Fruit fly (Drosophila melanogaster) Kc167 (cell line): ENCODE measurements around the gene CG31122.
A peak's percentile ranks its signal among the peaks of the same experiment; 100 is the strongest.

ENCODE experiments used
- Myc ChIP-seq: fragments of >200 bp; optimal IDR thresholded peaks from 2 replicates; lab custom pipeline; 2017; ENCODE audit warnings: missing external identifiers
- Sin3A ChIP-seq: fragments of >200 bp; optimal IDR thresholded peaks from 2 replicates; lab custom pipeline; 2018; ENCODE audit warnings: missing external identifiers
- h ChIP-seq: fragments of >200 bp; optimal IDR thresholded peaks from 3 replicates; lab custom pipeline; 2018; ENCODE audit warnings: missing external identifiers
- insv ChIP-seq: fragments of >200 bp; optimal IDR thresholded peaks from 3 replicates; lab custom pipeline; 2018; ENCODE audit warnings: missing external identifiers
- psq ChIP-seq: fragments of >200 bp; optimal IDR thresholded peaks from 2 replicates; lab custom pipeline; 2017; ENCODE audit warnings: missing external identifiers
- ttk ChIP-seq: sonication (Bioruptor generic); optimal IDR thresholded peaks from 2 replicates; lab custom pipeline; 2017; ENCODE audit warnings: missing external identifiers

The CG31122 gene

DNA sequence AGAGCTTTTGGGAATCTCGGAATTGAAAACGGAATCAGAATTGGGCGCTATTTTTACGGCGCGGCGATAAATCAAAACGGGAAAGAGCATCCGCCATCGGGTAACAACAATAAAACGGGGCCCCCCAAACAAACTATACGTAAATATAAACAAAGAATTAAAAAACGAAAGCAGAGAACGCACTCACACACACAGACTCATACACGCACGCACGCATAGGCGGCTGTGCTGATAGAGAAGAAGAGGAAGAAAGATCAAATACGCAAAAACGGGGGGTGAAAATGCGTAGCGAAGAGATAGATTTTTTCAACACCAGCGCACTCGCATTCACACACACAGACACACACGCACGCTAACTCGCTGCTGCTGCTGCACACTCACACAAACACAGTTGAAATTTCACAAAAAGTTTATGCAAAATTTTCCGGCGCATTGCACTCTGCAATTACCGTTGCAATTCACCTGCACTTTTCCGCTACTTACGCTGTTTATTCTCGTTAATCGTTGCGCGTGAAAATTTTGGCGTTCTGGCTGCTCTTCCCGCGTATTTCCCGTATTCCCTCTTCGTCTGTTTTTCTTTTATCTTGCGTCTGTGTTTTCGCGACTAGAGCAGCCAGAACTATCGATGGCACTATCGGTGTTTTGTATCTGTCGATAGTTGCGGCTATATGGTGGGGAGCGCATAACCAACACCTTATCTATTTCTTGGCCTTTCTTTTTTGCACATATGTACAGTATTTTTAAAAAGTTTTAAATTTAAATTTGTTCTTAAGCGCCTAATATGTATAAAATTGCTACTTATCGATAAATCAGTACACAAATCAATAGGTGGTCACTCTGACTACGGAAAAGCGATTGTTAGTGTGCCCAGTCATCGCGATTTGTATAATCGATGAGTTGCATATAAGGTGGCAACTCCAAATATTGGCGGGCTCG is at the start of gene CG31122:
Gene CG31122 (minus strand): TSS at position 596 of the 936 bp plus-strand sequence.
- TF ChIP-seq insv (lab: Kevin White, UChicago) (no peak), psq (lab: Kevin White, UChicago) (peak; percentile 64)

DNA sequence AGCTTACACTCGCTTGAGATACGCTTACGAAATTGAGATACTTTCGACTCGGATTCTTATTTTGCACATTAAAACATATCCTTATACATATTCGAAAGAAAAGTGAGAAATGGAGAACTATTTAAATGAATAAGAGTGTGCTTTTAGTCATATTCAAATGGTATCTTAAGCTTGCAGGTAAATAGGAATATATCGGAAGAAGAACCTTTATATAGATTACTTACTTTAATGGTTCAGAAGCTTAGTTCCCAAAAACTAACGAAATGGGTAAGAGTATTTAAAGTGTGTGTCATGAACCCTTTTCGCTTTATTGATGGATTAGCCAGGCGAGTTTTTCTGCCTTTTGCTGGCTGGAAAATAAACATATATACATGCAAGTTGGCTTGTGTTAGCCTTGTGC is 46.2 kb upstream of the CG31122 start:
- TF ChIP-seq insv (lab: Kevin White, UChicago) (no peak), ttk (no peak), Sin3A (lab: Kevin White, UChicago) (no peak), Myc (lab: Kevin White, UChicago) (no peak), h (lab: Kevin White, UChicago) (no peak), psq (lab: Kevin White, UChicago) (no peak)

DNA sequence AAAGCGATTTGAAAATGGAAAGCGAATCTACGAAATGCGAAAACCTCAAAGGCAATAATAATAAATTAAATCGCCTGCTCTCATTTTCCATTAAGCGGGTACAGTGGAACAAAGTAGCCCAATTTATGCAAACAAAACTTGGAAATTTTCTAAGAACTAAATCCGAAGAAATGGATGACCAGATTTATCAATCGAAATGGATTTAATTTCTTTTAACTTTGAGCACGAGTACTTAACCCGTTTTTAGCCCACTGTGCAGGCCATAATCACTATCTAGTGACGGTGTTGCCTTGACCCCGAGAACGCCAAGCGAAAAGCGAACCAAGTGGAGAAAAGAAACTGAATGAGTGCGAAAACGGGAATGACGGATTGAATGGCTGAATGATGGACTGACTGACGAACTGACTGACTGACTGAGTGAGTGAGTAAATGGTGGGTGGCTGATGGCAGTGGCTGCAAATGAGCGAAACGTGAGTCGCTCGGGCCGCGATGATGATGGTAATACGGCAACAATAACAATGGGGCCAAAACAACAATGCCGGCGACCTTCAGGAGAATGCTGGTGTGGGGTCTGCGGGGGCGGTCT is 43.6 kb upstream of the CG31122 start:
- TF ChIP-seq insv (lab: Kevin White, UChicago): no peak
- no peak for TF ChIP-seq ttk
- TF ChIP-seq psq (lab: Kevin White, UChicago): no peak

DNA sequence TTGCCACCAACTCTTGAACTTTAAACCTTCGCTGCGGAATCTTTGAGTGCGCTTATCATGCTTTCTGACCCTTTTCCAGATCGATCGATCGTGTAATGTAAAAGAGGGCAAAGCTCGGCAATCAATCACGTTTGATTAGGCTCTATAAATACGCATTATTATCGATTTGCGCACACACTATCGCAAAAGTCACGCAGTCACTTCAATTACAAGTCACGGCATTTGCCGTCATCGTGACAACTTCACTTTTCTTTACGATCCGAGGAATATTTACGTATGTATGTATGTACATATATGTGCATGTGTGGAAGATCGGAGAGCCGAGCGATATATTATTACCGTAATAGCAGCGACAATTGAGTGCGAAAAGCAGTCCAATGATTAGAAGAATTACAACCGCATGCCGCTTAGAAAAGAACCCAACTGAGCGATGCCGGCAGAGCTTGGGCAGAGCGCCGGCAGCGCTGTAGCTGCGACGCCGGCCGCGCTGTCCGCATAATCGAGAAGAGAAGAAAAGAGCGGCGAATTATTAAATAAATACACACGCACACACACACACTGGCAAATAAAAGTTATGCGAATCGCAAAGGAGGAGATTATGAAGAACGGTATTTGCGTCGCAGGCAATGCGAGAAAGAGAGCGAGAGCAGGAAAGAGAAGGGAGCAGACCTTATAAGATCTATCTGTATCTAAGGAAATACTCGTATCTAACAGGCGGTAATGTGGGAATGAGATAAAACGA is 37.4 kb upstream of the CG31122 start:
- no peak for TF ChIP-seq Myc (lab: Kevin White, UChicago)
- no peak for TF ChIP-seq insv (lab: Kevin White, UChicago)
- TF ChIP-seq Sin3A (lab: Kevin White, UChicago): no peak
- TF ChIP-seq h (lab: Kevin White, UChicago): no peak
- TF ChIP-seq ttk: no peak
- TF ChIP-seq psq (lab: Kevin White, UChicago): no peak

DNA sequence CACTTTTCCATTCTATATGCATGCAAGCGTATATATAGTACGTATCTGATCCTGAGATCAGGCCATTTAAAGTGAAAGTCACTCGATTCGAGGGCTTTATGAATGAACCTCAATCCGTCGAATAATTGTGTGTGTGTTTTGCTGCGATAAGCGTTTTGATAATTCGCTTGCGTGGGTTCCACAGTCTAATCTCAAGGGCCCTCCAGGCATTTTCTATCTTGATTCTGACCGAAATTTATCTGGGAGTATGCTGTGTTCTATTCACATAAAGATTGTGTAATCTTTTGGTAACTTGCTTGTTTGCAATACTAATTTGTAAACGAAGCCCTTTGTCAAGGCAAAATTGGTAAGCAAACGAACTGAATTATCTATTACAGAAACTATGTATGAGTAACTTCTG is 36.5 kb upstream of the CG31122 start:
- no peak for TF ChIP-seq Sin3A (lab: Kevin White, UChicago)
- TF ChIP-seq Myc (lab: Kevin White, UChicago): no peak
- TF ChIP-seq h (lab: Kevin White, UChicago): no peak
- TF ChIP-seq psq (lab: Kevin White, UChicago): no peak
- no peak for TF ChIP-seq ttk
- no peak for TF ChIP-seq insv (lab: Kevin White, UChicago)

dm6 chr3R:18448059-18448979 is 35.6 kb upstream of the CG31122 start:
- TF ChIP-seq Sin3A (lab: Kevin White, UChicago): no peak
- TF ChIP-seq psq (lab: Kevin White, UChicago): no peak
- TF ChIP-seq ttk: no peak
- TF ChIP-seq h (lab: Kevin White, UChicago): no peak
- TF ChIP-seq Myc (lab: Kevin White, UChicago): no peak
- TF ChIP-seq insv (lab: Kevin White, UChicago): no peak

- TF ChIP-seq Sin3A (lab: Kevin White, UChicago) (no peak), insv (lab: Kevin White, UChicago) (peak; percentile 71)
Observed at dm6 chr3R:18447146-18447773, 34.6 kb upstream of the CG31122 start.

- TF ChIP-seq h (lab: Kevin White, UChicago) (no peak), ttk (no peak), Sin3A (lab: Kevin White, UChicago) (no peak), psq (lab: Kevin White, UChicago) (no peak), Myc (lab: Kevin White, UChicago) (no peak), insv (lab: Kevin White, UChicago) (no peak)
Observed at dm6 chr3R:18445148-18445843, 32.6 kb upstream of the CG31122 start.

DNA sequence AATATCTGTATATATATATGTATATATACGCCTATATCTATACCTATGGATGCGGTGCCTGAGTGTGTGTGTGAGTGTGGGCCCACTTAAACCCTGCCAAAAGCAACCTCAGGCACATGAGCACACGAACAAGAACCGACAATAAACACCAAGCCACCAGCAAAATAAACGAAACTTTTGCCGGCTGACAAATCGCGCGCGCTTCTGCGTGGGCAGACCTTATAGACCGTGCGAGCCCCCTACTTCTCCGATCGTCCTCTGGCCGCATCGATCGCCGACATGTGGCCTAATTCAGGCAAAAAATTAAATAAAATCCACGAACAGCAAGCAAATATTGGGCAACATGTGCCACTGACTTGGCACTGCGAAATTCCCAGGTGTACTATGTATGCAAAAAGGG is 30.6 kb upstream of the CG31122 start:
- TF ChIP-seq Myc (lab: Kevin White, UChicago): no peak
- no peak for TF ChIP-seq insv (lab: Kevin White, UChicago)
- TF ChIP-seq psq (lab: Kevin White, UChicago): no peak
- TF ChIP-seq ttk: no peak
- no peak for TF ChIP-seq Sin3A (lab: Kevin White, UChicago)
- no peak for TF ChIP-seq h (lab: Kevin White, UChicago)
